Fruit fly (Drosophila melanogaster) S2 (cell line): ENCODE measurements around the gene PK1-R.

Experiments used
- CG8478 ChIP-seq: fragments of >200 bp; optimal IDR thresholded peaks from 2 replicates; lab custom pipeline; 2018
- CTCF ChIP-seq, 2 experiments: fragments of >200 bp; optimal IDR thresholded peaks; 2 replicates each; lab custom pipeline; 2018

- no peak for TF ChIP-seq CG8478 (lab: Kevin White, UChicago)
- no peak for TF ChIP-seq CTCF (optimal IDR thresholded peaks at IDR 0.05; lab: Kevin White, UChicago)
Measured at dm6 chr3R:14055944-14056319, 47.0 kb downstream of the PK1-R start.
